Fruit fly (Drosophila melanogaster) whole organism, embryonic: ENCODE measurements around the gene CG17732.

ENCODE experiments used
- Ada2b ChIP-seq: fragments of 200-800 bp; sonication (Bioruptor generic); IDR thresholded peaks from 2 replicates; pipeline ENCODE4 v1.3.6; 2022; ENCODE audit warnings: missing biosample characterization, missing genetic modification characterization
- Atf3 ChIP-seq: fragments of 200-800 bp; sonication (Bioruptor generic); optimal IDR thresholded peaks from 3 replicates; lab custom pipeline; 2016; ENCODE audit warnings: missing biosample characterization, missing genetic modification characterization
- BtbVII ChIP-seq: fragments of 200-800 bp; sonication (Bioruptor generic); optimal IDR thresholded peaks from 3 replicates; lab custom pipeline; 2017; ENCODE audit warnings: missing biosample characterization, mild to moderate bottlenecking, missing genetic modification characterization
- CG10209 ChIP-seq: fragments of 200-800 bp; sonication (Bioruptor generic); optimal IDR thresholded peaks from 3 replicates; lab custom pipeline; 2017; ENCODE audit warnings: missing biosample characterization, mild to moderate bottlenecking, missing genetic modification characterization, missing genetic modification reagents
- CG10267 ChIP-seq: fragments of 200-800 bp; sonication (Bioruptor generic); optimal IDR thresholded peaks from 2 replicates; lab custom pipeline; 2018; ENCODE audit warnings: missing biosample characterization, mild to moderate bottlenecking, missing genetic modification characterization, moderate library complexity
- CG10431 ChIP-seq: fragments of 200-800 bp; sonication (Bioruptor generic); optimal IDR thresholded peaks from 3 replicates; lab custom pipeline; 2018; ENCODE audit warnings: missing biosample characterization, mild to moderate bottlenecking, missing genetic modification characterization
- CG11093 ChIP-seq: fragments of 200-800 bp; sonication (Bioruptor generic); IDR thresholded peaks from 3 replicates; pipeline ENCODE4 v1.3.6; 2022; ENCODE audit warnings: missing biosample characterization, missing genetic modification characterization
- CG11560 ChIP-seq: fragments of 200-800 bp; sonication (Bioruptor generic); IDR thresholded peaks from 3 replicates; pipeline ENCODE4 v1.3.6; 2022; ENCODE audit warnings: missing biosample characterization, missing genetic modification characterization
- CG12744 ChIP-seq: fragments of 200-800 bp; sonication (Bioruptor generic); optimal IDR thresholded peaks from 2 replicates; lab custom pipeline; 2016; ENCODE audit warnings: missing biosample characterization, missing genetic modification characterization
- CG15269 ChIP-seq: fragments of 200-800 bp; sonication (Bioruptor generic); optimal IDR thresholded peaks from 2 replicates; lab custom pipeline; 2018; ENCODE audit warnings: missing biosample characterization, mild to moderate bottlenecking, missing genetic modification characterization, moderate library complexity
- CG1529 ChIP-seq: fragments of 200-800 bp; sonication (Bioruptor generic); optimal IDR thresholded peaks from 3 replicates; lab custom pipeline; 2018; ENCODE audit warnings: missing biosample characterization, missing genetic modification characterization
- CG15514 ChIP-seq: fragments of 200-800 bp; sonication (Bioruptor generic); optimal IDR thresholded peaks from 3 replicates; lab custom pipeline; 2017; ENCODE audit warnings: missing biosample characterization, missing genetic modification characterization, mild to moderate bottlenecking, moderate library complexity, missing genetic modification reagents
- CG1602 ChIP-seq: fragments of 200-800 bp; sonication (Bioruptor generic); optimal IDR thresholded peaks from 3 replicates; lab custom pipeline; 2016; ENCODE audit warnings: missing biosample characterization, missing genetic modification characterization
- CG17612 ChIP-seq: fragments of 200-800 bp; sonication (Bioruptor generic); IDR thresholded peaks from 2 replicates; pipeline ENCODE4 v1.3.6; 2022; ENCODE audit warnings: missing biosample characterization, missing genetic modification characterization
- CG18476 ChIP-seq: fragments of 200-800 bp; sonication (Bioruptor generic); optimal IDR thresholded peaks from 2 replicates; lab custom pipeline; 2016; ENCODE audit warnings: missing biosample characterization, mild to moderate bottlenecking, missing genetic modification characterization
- CG18764 ChIP-seq: fragments of 200-800 bp; sonication (Bioruptor generic); optimal IDR thresholded peaks from 3 replicates; lab custom pipeline; 2016; ENCODE audit warnings: missing biosample characterization, missing genetic modification characterization
- CG31365 ChIP-seq: fragments of 200-800 bp; sonication (Bioruptor generic); optimal IDR thresholded peaks from 2 replicates; lab custom pipeline; 2018; ENCODE audit warnings: missing biosample characterization, mild to moderate bottlenecking, missing genetic modification characterization
- CG34376 ChIP-seq: fragments of 200-800 bp; sonication (Bioruptor generic); optimal IDR thresholded peaks from 2 replicates; lab custom pipeline; 2018; ENCODE audit warnings: missing biosample characterization, mild to moderate bottlenecking, missing genetic modification characterization
- CG3838 ChIP-seq: fragments of 200-800 bp; sonication (Bioruptor generic); optimal IDR thresholded peaks from 3 replicates; lab custom pipeline; 2016; ENCODE audit warnings: missing biosample characterization, missing genetic modification characterization
- CG4617 ChIP-seq: fragments of 200-800 bp; sonication (Bioruptor generic); optimal IDR thresholded peaks from 3 replicates; lab custom pipeline; 2016; ENCODE audit warnings: missing biosample characterization, missing genetic modification characterization, borderline replicate concordance
- CG5245 ChIP-seq: fragments of 200-800 bp; sonication (Bioruptor generic); optimal IDR thresholded peaks from 3 replicates; lab custom pipeline; 2016; ENCODE audit warnings: missing biosample characterization, missing genetic modification characterization
- CG9727 ChIP-seq: fragments of 200-800 bp; sonication (Bioruptor generic); optimal IDR thresholded peaks from 3 replicates; lab custom pipeline; 2017; ENCODE audit warnings: missing biosample characterization, mild to moderate bottlenecking, missing genetic modification characterization
- ERR ChIP-seq: fragments of 200-800 bp; sonication (Bioruptor generic); optimal IDR thresholded peaks from 2 replicates; lab custom pipeline; 2016; ENCODE audit warnings: missing biosample characterization, missing genetic modification characterization
- Fer3 ChIP-seq: fragments of 200-800 bp; sonication (Bioruptor generic); optimal IDR thresholded peaks from 2 replicates; lab custom pipeline; 2018; ENCODE audit warnings: missing biosample characterization, mild to moderate bottlenecking, missing genetic modification characterization, moderate library complexity
- Gsc ChIP-seq: fragments of 200-800 bp; sonication (Bioruptor generic); IDR thresholded peaks from 2 replicates; pipeline ENCODE4 v1.3.6; 2022; ENCODE audit warnings: missing biosample characterization, missing genetic modification characterization
- HmgZ ChIP-seq: fragments of 200-800 bp; sonication (Bioruptor generic); optimal IDR thresholded peaks from 2 replicates; lab custom pipeline; 2018; ENCODE audit warnings: missing biosample characterization, mild to moderate bottlenecking, missing genetic modification characterization
- Hr3 ChIP-seq: fragments of 200-800 bp; sonication (Bioruptor generic); optimal IDR thresholded peaks from 3 replicates; lab custom pipeline; 2016; ENCODE audit warnings: missing biosample characterization, missing genetic modification characterization
- Hr51 ChIP-seq, 2 experiments: fragments of 200-800 bp; sonication (Bioruptor generic); optimal IDR thresholded peaks; 2 replicates in 1 of 2; 3 replicates in 1 of 2; lab custom pipeline; 2016 to 2018; ENCODE audit warnings: missing biosample characterization in 2 of 2, missing genetic modification characterization in 2 of 2, mild to moderate bottlenecking in 1 of 2, moderate library complexity in 1 of 2
- Meics ChIP-seq: fragments of 200-800 bp; sonication (Bioruptor generic); optimal IDR thresholded peaks from 2 replicates; lab custom pipeline; 2017; ENCODE audit warnings: missing biosample characterization, mild to moderate bottlenecking, missing genetic modification characterization
- Mrtf ChIP-seq: fragments of 200-800 bp; sonication (Bioruptor generic); IDR thresholded peaks from 3 replicates; pipeline ENCODE4 v1.3.6; 2022; ENCODE audit warnings: missing biosample characterization, missing genetic modification characterization
- Pdp1 ChIP-seq, 2 experiments: fragments of 200-800 bp; sonication (Bioruptor generic); optimal IDR thresholded peaks; 3 replicates each; lab custom pipeline; 2016; ENCODE audit warnings: missing biosample characterization in 2 of 2, missing genetic modification characterization in 2 of 2, mild to moderate bottlenecking in 1 of 2, moderate library complexity in 1 of 2
- Side ChIP-seq: fragments of 200-800 bp; sonication (Bioruptor generic); optimal IDR thresholded peaks from 2 replicates; lab custom pipeline; 2016; ENCODE audit warnings: missing biosample characterization, missing genetic modification characterization
- Sry-δ ChIP-seq: fragments of 200-800 bp; sonication (Bioruptor generic); optimal IDR thresholded peaks from 2 replicates; lab custom pipeline; 2016; ENCODE audit warnings: missing biosample characterization, missing genetic modification characterization
- br ChIP-seq: fragments of >200 bp; optimal IDR thresholded peaks from 2 replicates; lab custom pipeline; 2017
- crc ChIP-seq: fragments of 200-800 bp; sonication (Bioruptor generic); optimal IDR thresholded peaks from 2 replicates; lab custom pipeline; 2016; ENCODE audit warnings: missing biosample characterization, missing genetic modification characterization
- lov ChIP-seq, 2 experiments: fragments of 200-800 bp in 1 of 2; fragments of >200 bp in 1 of 2; sonication (Bioruptor generic) in 1 of 2; IDR thresholded peaks in 1 of 2; optimal IDR thresholded peaks in 1 of 2; 2 replicates in 1 of 2; 3 replicates in 1 of 2; pipeline versions ENCODE4 v1.3.6 to Lab custom; 2017 to 2022; ENCODE audit warnings: missing biosample characterization in 1 of 2, missing genetic modification characterization in 1 of 2
- luna ChIP-seq: fragments of 200-800 bp; sonication (Bioruptor generic); optimal IDR thresholded peaks from 2 replicates; lab custom pipeline; 2016; ENCODE audit warnings: missing biosample characterization, missing genetic modification characterization
- phol ChIP-seq: fragments of 200-800 bp; sonication (Bioruptor generic); optimal IDR thresholded peaks from 3 replicates; lab custom pipeline; 2018; ENCODE audit warnings: missing biosample characterization, mild to moderate bottlenecking, missing genetic modification characterization, moderate library complexity
- pzg ChIP-seq: fragments of 200-800 bp; sonication (Bioruptor generic); optimal IDR thresholded peaks from 3 replicates; lab custom pipeline; 2018; ENCODE audit warnings: missing biosample characterization, mild to moderate bottlenecking, missing genetic modification characterization, moderate library complexity
- repo ChIP-seq: fragments of 200-800 bp; sonication (Bioruptor generic); optimal IDR thresholded peaks from 2 replicates; lab custom pipeline; 2016; ENCODE audit warnings: missing biosample characterization, missing genetic modification characterization
- sens ChIP-seq: fragments of 200-800 bp; sonication (Bioruptor generic); peaks from one replicate; lab custom pipeline; 2016; ENCODE audit warnings: missing biosample characterization, missing genetic modification characterization
- slp2 ChIP-seq: fragments of 200-800 bp; sonication (Bioruptor generic); optimal IDR thresholded peaks from 2 replicates; lab custom pipeline; 2016; ENCODE audit warnings: missing biosample characterization, missing genetic modification characterization
- sna ChIP-seq: fragments of 200-800 bp; sonication (Bioruptor generic); IDR thresholded peaks from 2 replicates; pipeline ENCODE4 v1.3.6; 2022; ENCODE audit warnings: missing biosample characterization, missing genetic modification characterization; ENCODE audit not compliant: partially characterized antibody
- sr ChIP-seq: fragments of 200-800 bp; sonication (Bioruptor generic); IDR thresholded peaks from 3 replicates; pipeline ENCODE4 v1.3.6; 2022; ENCODE audit warnings: missing biosample characterization, missing genetic modification characterization
- ssp ChIP-seq: fragments of 200-800 bp; sonication (Bioruptor generic); IDR thresholded peaks from 2 replicates; pipeline ENCODE4 v1.3.6; 2022; ENCODE audit warnings: missing biosample characterization, missing genetic modification characterization
- tll ChIP-seq, 2 experiments: fragments of 200-800 bp in 1 of 2; fragments of >200 bp in 1 of 2; sonication (Bioruptor generic) in 1 of 2; optimal IDR thresholded peaks; 2 replicates each; lab custom pipeline; 2017 to 2019; ENCODE audit warnings: missing biosample characterization in 2 of 2, missing genetic modification characterization in 2 of 2, mild to moderate bottlenecking in 1 of 2, moderate library complexity in 1 of 2
- tna ChIP-seq: fragments of 200-800 bp; sonication (Bioruptor generic); IDR thresholded peaks from 2 replicates; pipeline ENCODE4 v1.3.6; 2022; ENCODE audit warnings: missing biosample characterization, missing genetic modification characterization; ENCODE audit not compliant: partially characterized antibody
- zfh2 ChIP-seq: fragments of 200-800 bp; sonication (Bioruptor generic); optimal IDR thresholded peaks from 2 replicates; lab custom pipeline; 2016; ENCODE audit warnings: missing biosample characterization, missing genetic modification characterization

Gene CG17732

dm6 chr3L:20002482-20003234, 21.2 kb downstream of the CG17732 start, which contains the start of gene CG7668 (continued):
- TF ChIP-seq sr (GFP tag; lab: Robert Waterston, UW) (no peak), CG5245 (peak; percentile 69), Sry-δ (GFP tag; lab: Kevin White, UChicago) (peak; percentile 56), ssp (GFP tag; lab: Robert Waterston, UW) (no peak; the same call in none of the 2 replicates), br (lab: Kevin White, UChicago) (no peak), CG12744 (GFP tag; lab: Kevin White, UChicago) (peak; percentile 84), CG1602 (GFP tag; lab: Kevin White, UChicago) (peak; percentile 92), zfh2 (GFP tag; lab: Kevin White, UChicago) (peak; percentile 77), CG18476 (GFP tag; lab: Kevin White, UChicago) (peak; percentile 87), pzg (peak; percentile 62), HmgZ (peak; percentile 92), CG18764 (peak; percentile 86), Gsc (GFP tag; lab: Robert Waterston, UW) (no peak), sens (peak; percentile 99), Fer3 (tag; lab: Kevin White, UChicago) (peak; percentile 93), Meics (GFP tag; lab: Kevin White, UChicago) (peak; percentile 91), CG10267 (tag; lab: Kevin White, UChicago) (peak; percentile 88), CG17612 (GFP tag; lab: Robert Waterston, UW) (no peak; the same call in 1 of the 2 replicates), BtbVII (GFP tag; lab: Kevin White, UChicago) (peak; percentile 87), tll (GFP tag; optimal IDR thresholded peaks at IDR 0.05; lab: Kevin White, UChicago) (no peak), CG15269 (tag; lab: Kevin White, UChicago) (peak; percentile 92), Pdp1 (GFP tag; optimal IDR thresholded peaks at IDR 0.05; lab: Kevin White, UChicago) (peak; percentile 85 to 91), Ada2b (GFP tag; lab: Robert Waterston, UW) (peak; percentile 93), CG9727 (GFP tag; lab: Kevin White, UChicago) (peak; percentile 90), crc (GFP tag; lab: Kevin White, UChicago) (peak; percentile 69), Hr3 (peak; percentile 81), CG11093 (peak; percentile 73; the same call in 2 of the 3 replicates), Hr51 (GFP tag; optimal IDR thresholded peaks at IDR 0.05; lab: Kevin White, UChicago) (peak; percentile 77 to 92), CG1529 (GFP tag; lab: Kevin White, UChicago) (peak; percentile 85), sna (GFP tag; lab: Robert Waterston, UW) (peak; percentile 43), luna (GFP tag; lab: Kevin White, UChicago) (peak; percentile 61), tna (GFP tag; lab: Robert Waterston, UW) (no peak), repo (GFP tag; lab: Kevin White, UChicago) (peak; percentile 73), slp2 (GFP tag; lab: Kevin White, UChicago) (peak; percentile 86), CG4617 (GFP tag; lab: Kevin White, UChicago) (peak; percentile 85), Atf3 (GFP tag; lab: Kevin White, UChicago) (peak; percentile 79), CG3838 (GFP tag; lab: Kevin White, UChicago) (peak; percentile 41), Mrtf (GFP tag; lab: Robert Waterston, UW) (peak; percentile 83; the same call in 2 of the 3 replicates), Side (GFP tag; lab: Kevin White, UChicago) (peak; percentile 84), CG10431 (peak; percentile 71), CG34376 (peak; percentile 81), phol (tag; lab: Kevin White, UChicago) (peak; percentile 93), CG31365 (tag; lab: Kevin White, UChicago) (peak; percentile 75), CG10209 (peak; percentile 89), lov (optimal IDR thresholded peaks at IDR 0.05; lab: Kevin White, UChicago) (no peak), lov (GFP tag; IDR thresholded peaks at IDR 0.05; lab: Robert Waterston, UW) (peak; percentile 87), CG15514 (GFP tag; lab: Kevin White, UChicago) (peak; percentile 86), CG11560 (tag; lab: Robert Waterston, UW) (no peak), ERR (GFP tag; lab: Kevin White, UChicago) (peak; percentile 65)
